Worm (Caenorhabditis elegans): ENCODE results near the gene str-247.
A peak's percentile ranks its signal among the peaks of the same experiment; 100 is the strongest.

Gene str-247

ce11 chrV:3967762-3968161, 13.9 kb downstream of the str-247 start, which contains the start of gene cyp-34A8:
TSS of gene cyp-34A8 (minus strand) at chrV:3967823.
- TF ChIP-seq pqm-1 (tag; optimal IDR thresholded peaks at IDR 0.05) = no peak
- TF ChIP-seq nfya-1 (tag; optimal IDR thresholded peaks at IDR 0.05) = no peak
- no peak for TF ChIP-seq hlh-15 (tag; optimal IDR thresholded peaks at IDR 0.05)
- no peak for TF ChIP-seq lin-11 (tag; optimal IDR thresholded peaks at IDR 0.05)
- TF ChIP-seq ceh-9 (tag; optimal IDR thresholded peaks at IDR 0.05) = no peak
- TF ChIP-seq pag-3 (tag; optimal IDR thresholded peaks at IDR 0.05; ENCODE audit: borderline replicate concordance) = no peak
- TF ChIP-seq unc-86 (tag; optimal IDR thresholded peaks at IDR 0.05) = no peak
- TF ChIP-seq nhr-11 (tag; optimal IDR thresholded peaks at IDR 0.05) = no peak
- no peak for TF ChIP-seq ztf-16 (tag; optimal IDR thresholded peaks at IDR 0.05)
- no peak for TF ChIP-seq zip-5 (tag; optimal IDR thresholded peaks at IDR 0.05)
- no peak for TF ChIP-seq ceh-2 (tag; optimal IDR thresholded peaks at IDR 0.05)
- TF ChIP-seq tbx-2 (tag; optimal IDR thresholded peaks at IDR 0.05) = no peak
- no peak for TF ChIP-seq pha-2 (tag; optimal IDR thresholded peaks at IDR 0.05)
- no peak for TF ChIP-seq ceh-19 (GFP tag; optimal IDR thresholded peaks at IDR 0.05)
- no peak for TF ChIP-seq pat-9 (tag; optimal IDR thresholded peaks at IDR 0.05)
- TF ChIP-seq elt-2 (tag; optimal IDR thresholded peaks at IDR 0.05) = no peak
- no peak for TF ChIP-seq gmeb-2 (tag; optimal IDR thresholded peaks at IDR 0.05)
- TF ChIP-seq mec-3 (tag; optimal IDR thresholded peaks at IDR 0.05; ENCODE audit: borderline replicate concordance) = no peak
- no peak for TF ChIP-seq K02D7.2 (tag; optimal IDR thresholded peaks at IDR 0.05)

- TF ChIP-seq sox-2 (GFP tag; IDR thresholded peaks at IDR 0.05) = no peak
- no peak for TF ChIP-seq odd-2 (tag; optimal IDR thresholded peaks at IDR 0.05)
- TF ChIP-seq pax-1 (tag; optimal IDR thresholded peaks at IDR 0.05) = no peak
- no peak for TF ChIP-seq unc-42 (tag; optimal IDR thresholded peaks at IDR 0.05)
- TF ChIP-seq ceh-22 (tag; optimal IDR thresholded peaks at IDR 0.05) = no peak
- no peak for TF ChIP-seq pat-9 (tag; optimal IDR thresholded peaks at IDR 0.05)
- TF ChIP-seq ahr-1 (tag; optimal IDR thresholded peaks at IDR 0.05) = no peak
These were observed 15.1 kb downstream of the str-247 start for ce11 chrV:3968929-3969328.

ce11 chrV:3969664-3970063, 15.8 kb downstream of the str-247 start:
- TF ChIP-seq hlh-13 (GFP tag; optimal IDR thresholded peaks at IDR 0.05) = no peak

- TF ChIP-seq elt-2 (tag; optimal IDR thresholded peaks at IDR 0.05) (peak; percentile 2), tbx-7 (tag; optimal IDR thresholded peaks at IDR 0.05) (no peak)
These were observed 16.6 kb downstream of the str-247 start, which contains the start of gene cyp-34A9 for ce11 chrV:3970410-3970809. TSS of gene cyp-34A9 (minus strand) at chrV:3970540.

- TF ChIP-seq K09A11.1 (tag; optimal IDR thresholded peaks at IDR 0.05; ENCODE audit: insufficient read depth) = no peak
- no peak for TF ChIP-seq fkh-6 (tag; optimal IDR thresholded peaks at IDR 0.05)
- TF ChIP-seq eyg-1 (tag; optimal IDR thresholded peaks at IDR 0.05) = no peak
- no peak for TF ChIP-seq unc-55 (GFP tag; optimal IDR thresholded peaks at IDR 0.05)
- TF ChIP-seq ttx-3 (tag; optimal IDR thresholded peaks at IDR 0.05) = no peak
- TF ChIP-seq ama-1 (optimal IDR thresholded peaks at IDR 0.05) = no peak
- TF ChIP-seq hlh-8 (tag; optimal IDR thresholded peaks at IDR 0.05) = no peak
- TF ChIP-seq F13H6.1 (tag; optimal IDR thresholded peaks at IDR 0.05) = no peak
These were observed 19.0 kb downstream of the str-247 start, which contains the start of gene cyp-34A10 for ce11 chrV:3972846-3973245. TSS of gene cyp-34A10 (minus strand) at chrV:3972991.

- no peak for TF ChIP-seq ceh-6 (GFP tag; optimal IDR thresholded peaks at IDR 0.05)
These were observed 20.5 kb downstream of the str-247 start, which contains the start of gene str-82 for ce11 chrV:3974361-3974760. TSS of gene str-82 (plus strand) at chrV:3974661.

Data from whole organism, late embryonic.